Fruit fly (Drosophila melanogaster) ovary, adult (tissue): ENCODE results near the gene CG45691.

Experiments used
- CG17801 ChIP-seq: fragments of 200-800 bp; optimal IDR thresholded peaks from 2 replicates; lab custom pipeline; 2019; ENCODE audit warnings: missing biosample characterization, mild to moderate bottlenecking, missing genetic modification characterization, moderate library complexity; ENCODE audit not compliant: partially characterized antibody

The CG45691 gene

dm6 chr2L:17320612-17321011 is at the start of gene CG45691:
Gene CG45691 (minus strand): TSS chr2L:17320712.
- TF ChIP-seq CG17801 (GFP tag; lab: Kevin White, UChicago), result no peak

dm6 chr2L:17368503-17368902 is 48.0 kb upstream of the CG45691 start:
- TF ChIP-seq CG17801 (GFP tag; lab: Kevin White, UChicago), result no peak

dm6 chr2L:17363196-17363595 is 42.7 kb upstream of the CG45691 start, which contains the start of gene CG31804:
Gene CG31804 (plus strand): TSS chr2L:17363496.
- TF ChIP-seq CG17801 (GFP tag; lab: Kevin White, UChicago), result no peak

dm6 chr2L:17311720-17312119 is 8.8 kb downstream of the CG45691 start, which contains the start of gene CG34170:
Gene CG34170 (minus strand): TSS chr2L:17311820.
- TF ChIP-seq CG17801 (GFP tag; lab: Kevin White, UChicago), result no peak

- TF ChIP-seq CG17801 (GFP tag; lab: Kevin White, UChicago), result no peak
Measured at dm6 chr2L:17292102-17292501, 28.4 kb downstream of the CG45691 start, which contains the start of gene CG6380. Gene CG6380 (minus strand): TSS chr2L:17292202.

dm6 chr2L:17285940-17286339 is 34.6 kb downstream of the CG45691 start, which contains the start of gene CG15140:
Gene CG15140 (plus strand): TSS chr2L:17286240.
- TF ChIP-seq CG17801 (GFP tag; lab: Kevin White, UChicago), result no peak
